Worm (Caenorhabditis elegans) whole organism, L3 larva: Measurements from ENCODE around the gene T09F5.1.

Experiments used
- R02D3.7 ChIP-seq: fragments of 150-350 bp; optimal IDR thresholded peaks from 2 replicates; lab custom pipeline; 2014; ENCODE audit warnings: missing biosample characterization, missing genetic modification characterization
- aly-2 ChIP-seq: fragments of 150-350 bp; optimal IDR thresholded peaks from 2 replicates; lab custom pipeline; 2014; ENCODE audit warnings: missing biosample characterization, missing genetic modification characterization
- ama-1 ChIP-seq: fragments of 150-350 bp; optimal IDR thresholded peaks from 2 replicates; lab custom pipeline; 2018
- ceh-82 ChIP-seq: fragments of 150-350 bp; optimal IDR thresholded peaks from 2 replicates; lab custom pipeline; 2014; ENCODE audit warnings: missing biosample characterization, missing genetic modification characterization
- nhr-237 ChIP-seq: fragments of 150-350 bp; optimal IDR thresholded peaks from 2 replicates; lab custom pipeline; 2014; ENCODE audit warnings: missing biosample characterization, missing genetic modification characterization
- nhr-28 ChIP-seq: fragments of 150-350 bp; optimal IDR thresholded peaks from 2 replicates; lab custom pipeline; 2014; ENCODE audit warnings: missing biosample characterization, missing genetic modification characterization
- tbx-2 ChIP-seq: sonication (generic microtip); optimal IDR thresholded peaks from 2 replicates; lab custom pipeline; 2016; ENCODE audit warnings: mild to moderate bottlenecking, missing genetic modification characterization, missing compliant biosample characterization

DNA sequence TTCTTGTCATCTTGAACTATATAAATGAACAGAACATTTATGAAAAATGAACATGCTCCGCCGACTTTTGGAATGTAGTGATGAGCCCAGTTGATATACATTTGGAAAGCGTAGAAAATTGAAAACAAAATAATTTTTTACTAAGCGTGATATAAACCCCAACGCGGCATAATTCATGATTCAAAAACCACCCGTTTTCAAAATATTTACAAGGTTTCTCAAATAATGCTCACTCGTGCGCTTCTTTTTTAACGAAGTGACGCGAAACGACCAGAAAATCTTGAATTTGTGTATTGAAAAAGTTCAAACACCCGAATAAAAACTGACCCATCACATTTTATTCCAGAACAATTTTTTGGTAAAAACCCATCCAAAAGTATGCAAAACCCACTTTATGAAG is 21.5 kb upstream of the T09F5.1 start, which contains the start of gene srj-27:
- TF ChIP-seq aly-2 (tag; lab: Kevin White, UChicago) (no peak), nhr-28 (tag; lab: Kevin White, UChicago) (no peak), tbx-2 (tag; lab: Kevin White, UChicago) (no peak), nhr-237 (tag; lab: Kevin White, UChicago) (no peak), ceh-82 (tag; lab: Kevin White, UChicago) (no peak), R02D3.7 (tag; lab: Kevin White, UChicago) (no peak), ama-1 (lab: Kevin White, UChicago) (no peak)
